Worm (Caenorhabditis elegans) whole organism, L1 larva: Measurements from ENCODE around the gene mrps-18C.
A peak's percentile ranks its signal among the peaks of the same experiment; 100 is the strongest.

Experiments used
- C04F5.9 ChIP-seq: sonication (generic microtip); optimal IDR thresholded peaks from 2 replicates; lab custom pipeline; 2016; ENCODE audit warnings: missing genetic modification characterization, missing compliant biosample characterization
- Y116A8C.19 ChIP-seq: sonication (generic microtip); optimal IDR thresholded peaks from 2 replicates; lab custom pipeline; 2016; ENCODE audit warnings: missing compliant biosample characterization, missing genetic modification characterization, borderline replicate concordance
- ceh-63 ChIP-seq: fragments of 200-800 bp; sonication (Bioruptor generic); optimal IDR thresholded peaks from 2 replicates; lab custom pipeline; 2018; ENCODE audit warnings: mild to moderate bottlenecking, missing genetic modification characterization, missing compliant biosample characterization
- ceh-82 ChIP-seq, 3 experiments: fragments of 150-350 bp in 1 of 3; sonication (generic microtip) in 2 of 3; optimal IDR thresholded peaks; 2 replicates each; lab custom pipeline; 2014 to 2017; ENCODE audit warnings: missing biosample characterization in 3 of 3, missing genetic modification characterization in 3 of 3
- ceh-88 ChIP-seq: fragments of 200-800 bp; sonication (Bioruptor generic); IDR thresholded peaks from 2 replicates; pipeline ENCODE4 v1.3.6; 2022; ENCODE audit warnings: missing genetic modification characterization, missing compliant biosample characterization
- ceh-90 ChIP-seq: sonication (generic microtip); optimal IDR thresholded peaks from 2 replicates; lab custom pipeline; 2016; ENCODE audit warnings: missing genetic modification characterization, missing compliant biosample characterization
- dpl-1 ChIP-seq, 3 experiments: fragments of 150-350 bp in 2 of 3; sonication (generic microtip) in 1 of 3; optimal IDR thresholded peaks; 2 replicates each; lab custom pipeline; 2014 to 2017; ENCODE audit warnings: missing biosample characterization in 3 of 3, missing genetic modification characterization in 3 of 3, missing genetic modification reagents in 3 of 3
- dsc-1 ChIP-seq: sonication (generic microtip); optimal IDR thresholded peaks from 2 replicates; lab custom pipeline; 2016; ENCODE audit warnings: mild to moderate bottlenecking, missing genetic modification characterization, missing compliant biosample characterization
- efl-3 ChIP-seq: fragments of 200-800 bp; sonication (Bioruptor generic); optimal IDR thresholded peaks from 2 replicates; lab custom pipeline; 2018; ENCODE audit warnings: mild to moderate bottlenecking, missing genetic modification characterization, missing compliant biosample characterization
- egl-27 ChIP-seq, 2 experiments: fragments of 150-350 bp in 1 of 2; sonication (generic microtip); optimal IDR thresholded peaks; 3 replicates each; lab custom pipeline; 2017 to 2018; ENCODE audit warnings: missing biosample characterization in 2 of 2, missing genetic modification characterization in 2 of 2, missing genetic modification reagents in 2 of 2
- fkh-4 ChIP-seq: sonication (generic microtip); optimal IDR thresholded peaks from 2 replicates; lab custom pipeline; 2016; ENCODE audit warnings: missing compliant biosample characterization, missing genetic modification characterization, borderline replicate concordance
- fos-1 ChIP-seq: fragments of 150-350 bp; optimal IDR thresholded peaks from 2 replicates; lab custom pipeline; 2014; ENCODE audit warnings: missing biosample characterization, missing genetic modification characterization
- hpl-2 ChIP-seq: fragments of 150-350 bp; optimal IDR thresholded peaks from 2 replicates; lab custom pipeline; 2014; ENCODE audit warnings: missing biosample characterization, missing genetic modification reagents, missing genetic modification characterization
- irx-1 ChIP-seq: sonication (generic microtip); optimal IDR thresholded peaks from 2 replicates; lab custom pipeline; 2016; ENCODE audit warnings: missing genetic modification characterization, missing compliant biosample characterization
- isw-1 ChIP-seq: fragments of 200-800 bp; sonication (Bioruptor generic); IDR thresholded peaks from 2 replicates; pipeline ENCODE4 v1.3.6; 2022; ENCODE audit warnings: missing genetic modification characterization, missing compliant biosample characterization
- jun-1 ChIP-seq: fragments of 150-350 bp; optimal IDR thresholded peaks from 2 replicates; lab custom pipeline; 2014; ENCODE audit warnings: missing biosample characterization, missing genetic modification reagents, missing genetic modification characterization
- lin-13 ChIP-seq: fragments of 150-350 bp; optimal IDR thresholded peaks from 2 replicates; lab custom pipeline; 2014; ENCODE audit warnings: missing biosample characterization, missing genetic modification reagents, missing genetic modification characterization
- lin-14 ChIP-seq: fragments of 200-800 bp; sonication (Bioruptor generic); optimal IDR thresholded peaks from 2 replicates; lab custom pipeline; 2018; ENCODE audit warnings: mild to moderate bottlenecking, missing genetic modification characterization, moderate library complexity, missing compliant biosample characterization
- lin-15B ChIP-seq: fragments of 150-350 bp; sonication (generic microtip); optimal IDR thresholded peaks from 3 replicates; lab custom pipeline; 2014; ENCODE audit warnings: missing biosample characterization, missing genetic modification characterization
- lin-35 ChIP-seq, 2 experiments: fragments of 150-350 bp; optimal IDR thresholded peaks; 2 replicates each; lab custom pipeline; 2014; ENCODE audit warnings: missing biosample characterization in 2 of 2, missing genetic modification characterization in 2 of 2, missing genetic modification reagents in 2 of 2
- lin-39 ChIP-seq: fragments of 150-350 bp; optimal IDR thresholded peaks from 2 replicates; lab custom pipeline; 2014; ENCODE audit warnings: missing biosample characterization, missing genetic modification reagents, missing genetic modification characterization
- lsy-2 ChIP-seq, 2 experiments: fragments of 150-350 bp; optimal IDR thresholded peaks; 2 replicates each; lab custom pipeline; 2014; ENCODE audit warnings: missing biosample characterization in 2 of 2, missing genetic modification characterization in 2 of 2
- mdl-1 ChIP-seq, 2 experiments: fragments of 150-350 bp; optimal IDR thresholded peaks; 2 replicates each; lab custom pipeline; 2014 to 2017; ENCODE audit warnings: missing biosample characterization in 2 of 2, missing genetic modification characterization in 2 of 2, inconsistent platforms in 1 of 2
- mep-1 ChIP-seq: fragments of 150-350 bp; optimal IDR thresholded peaks from 2 replicates; lab custom pipeline; 2014; ENCODE audit warnings: missing biosample characterization, missing genetic modification characterization
- nhr-12 ChIP-seq: sonication (generic microtip); optimal IDR thresholded peaks from 2 replicates; lab custom pipeline; 2017; ENCODE audit warnings: missing biosample characterization, missing genetic modification characterization
- nhr-20 ChIP-seq: sonication (generic microtip); optimal IDR thresholded peaks from 2 replicates; lab custom pipeline; 2016; ENCODE audit warnings: mild to moderate bottlenecking, missing genetic modification characterization, missing compliant biosample characterization
- nhr-237 ChIP-seq: fragments of 150-350 bp; optimal IDR thresholded peaks from 2 replicates; lab custom pipeline; 2014; ENCODE audit warnings: missing biosample characterization, missing genetic modification characterization
- nhr-47 ChIP-seq: sonication (generic microtip); optimal IDR thresholded peaks from 2 replicates; lab custom pipeline; 2016; ENCODE audit warnings: mild to moderate bottlenecking, missing genetic modification characterization, moderate library complexity, missing compliant biosample characterization
- nhr-71 ChIP-seq: sonication (generic microtip); optimal IDR thresholded peaks from 2 replicates; lab custom pipeline; 2016; ENCODE audit warnings: mild to moderate bottlenecking, missing genetic modification characterization, moderate library complexity, missing compliant biosample characterization
- nhr-76 ChIP-seq: sonication (generic microtip); optimal IDR thresholded peaks from 2 replicates; lab custom pipeline; 2017; ENCODE audit warnings: missing biosample characterization, missing genetic modification characterization
- nhr-84 ChIP-seq: sonication (generic microtip); optimal IDR thresholded peaks from 2 replicates; lab custom pipeline; 2017; ENCODE audit warnings: missing biosample characterization, missing genetic modification characterization
- nhr-90 ChIP-seq: sonication (generic microtip); optimal IDR thresholded peaks from 2 replicates; lab custom pipeline; 2016; ENCODE audit warnings: mild to moderate bottlenecking, missing genetic modification characterization, missing compliant biosample characterization; ENCODE audit not compliant: poor library complexity
- pag-3 ChIP-seq: sonication (generic microtip); optimal IDR thresholded peaks from 2 replicates; lab custom pipeline; 2017; ENCODE audit warnings: missing genetic modification characterization, mild to moderate bottlenecking, missing compliant biosample characterization, antibody characterized with exemption, borderline replicate concordance; ENCODE audit not compliant: insufficient read depth
- skn-1 ChIP-seq: fragments of 150-350 bp; optimal IDR thresholded peaks from 2 replicates; lab custom pipeline; 2014; ENCODE audit warnings: missing biosample characterization, missing genetic modification characterization
- sptf-1 ChIP-seq: fragments of 150-350 bp; optimal IDR thresholded peaks from 2 replicates; lab custom pipeline; 2014; ENCODE audit warnings: missing biosample characterization, missing genetic modification characterization
- sup-37 ChIP-seq: fragments of 200-800 bp; sonication (Bioruptor generic); optimal IDR thresholded peaks from 2 replicates; lab custom pipeline; 2018; ENCODE audit warnings: mild to moderate bottlenecking, missing genetic modification characterization, missing compliant biosample characterization
- swsn-7 ChIP-seq: sonication (generic microtip); optimal IDR thresholded peaks from 2 replicates; lab custom pipeline; 2016; ENCODE audit warnings: missing genetic modification characterization, missing compliant biosample characterization
- tbx-2 ChIP-seq: sonication (generic microtip); optimal IDR thresholded peaks from 2 replicates; lab custom pipeline; 2016; ENCODE audit warnings: missing genetic modification characterization, missing compliant biosample characterization
- tlp-1 ChIP-seq: fragments of 150-350 bp; optimal IDR thresholded peaks from 2 replicates; lab custom pipeline; 2014; ENCODE audit warnings: missing biosample characterization, missing genetic modification characterization
- unc-62 ChIP-seq: fragments of 150-350 bp; optimal IDR thresholded peaks from 2 replicates; lab custom pipeline; 2014; ENCODE audit warnings: missing biosample characterization, missing genetic modification reagents, missing genetic modification characterization
- unc-86 ChIP-seq: sonication (generic microtip); optimal IDR thresholded peaks from 2 replicates; lab custom pipeline; 2016; ENCODE audit warnings: missing genetic modification characterization, missing compliant biosample characterization
- unc-98 ChIP-seq: fragments of 200-800 bp; sonication (Bioruptor generic); IDR thresholded peaks from 2 replicates; pipeline ENCODE4 v1.3.6; 2022; ENCODE audit warnings: missing genetic modification characterization, missing compliant biosample characterization
- xbp-1 ChIP-seq: sonication (generic microtip); optimal IDR thresholded peaks from 2 replicates; lab custom pipeline; 2016; ENCODE audit warnings: missing genetic modification characterization, missing compliant biosample characterization
- zag-1 ChIP-seq: fragments of 150-350 bp; optimal IDR thresholded peaks from 2 replicates; lab custom pipeline; 2014; ENCODE audit warnings: missing biosample characterization, missing genetic modification characterization
- zip-4 ChIP-seq: fragments of 200-800 bp; sonication (Bioruptor generic); optimal IDR thresholded peaks from 2 replicates; lab custom pipeline; 2018; ENCODE audit warnings: mild to moderate bottlenecking, missing genetic modification characterization, moderate library complexity, missing compliant biosample characterization
- ztf-11 ChIP-seq, 2 experiments: sonication (generic microtip); optimal IDR thresholded peaks; 2 replicates each; lab custom pipeline; 2016 to 2017; ENCODE audit warnings: missing genetic modification characterization in 2 of 2, missing biosample characterization in 1 of 2, missing compliant biosample characterization in 1 of 2
- ztf-4 ChIP-seq: fragments of 150-350 bp; optimal IDR thresholded peaks from 2 replicates; lab custom pipeline; 2014; ENCODE audit warnings: missing biosample characterization, missing genetic modification characterization

mrps-18C gene

ce11 chrIII:4950345-4950744, 15.0 kb downstream of the mrps-18C start (continued):
- no peak for TF ChIP-seq efl-3
- no peak for TF ChIP-seq hpl-2 (GFP tag; lab: Kevin White, UChicago)
- TF ChIP-seq tbx-2 (tag; lab: Kevin White, UChicago), result peak; percentile 32
- no peak for TF ChIP-seq ztf-11 (tag; optimal IDR thresholded peaks at IDR 0.05; lab: Kevin White, UChicago)
- no peak for TF ChIP-seq irx-1 (tag; lab: Kevin White, UChicago)
- peak; percentile 89 for TF ChIP-seq lin-14 (GFP tag; lab: Kevin White, UChicago)
- no peak for TF ChIP-seq tlp-1 (tag; lab: Kevin White, UChicago)
- no peak for TF ChIP-seq nhr-12
- TF ChIP-seq mep-1, result peak; percentile 43
- no peak for TF ChIP-seq pag-3
- no peak for TF ChIP-seq C04F5.9
- no peak for TF ChIP-seq fos-1 (tag; lab: Kevin White, UChicago)
- no peak for TF ChIP-seq ztf-4 (tag; lab: Kevin White, UChicago)
- no peak for TF ChIP-seq nhr-90 (tag; lab: Kevin White, UChicago)
- TF ChIP-seq unc-98 (GFP tag; lab: Robert Waterston, UW), result no peak
- TF ChIP-seq ceh-63 (GFP tag; lab: Kevin White, UChicago), result no peak
- TF ChIP-seq lin-15B, result no peak
- no peak for TF ChIP-seq jun-1 (tag; lab: Kevin White, UChicago)
- TF ChIP-seq isw-1, result peak; percentile 29
- peak in 2 of 3 experiments; percentile 22 to 47 for TF ChIP-seq ceh-82 (tag; optimal IDR thresholded peaks at IDR 0.05; lab: Kevin White, UChicago)
- peak; percentile 36 to 56 for TF ChIP-seq lin-35 (GFP tag; optimal IDR thresholded peaks at IDR 0.05; lab: Kevin White, UChicago)
- TF ChIP-seq nhr-71 (tag; lab: Kevin White, UChicago), result peak; percentile 63
- TF ChIP-seq nhr-76 (tag; lab: Kevin White, UChicago), result no peak
- TF ChIP-seq Y116A8C.19, result no peak
- TF ChIP-seq sup-37, result no peak
- TF ChIP-seq lsy-2 (tag; optimal IDR thresholded peaks at IDR 0.05; lab: Kevin White, UChicago), result peak; percentile 25 to 57
- TF ChIP-seq ceh-88, result no peak
- TF ChIP-seq mdl-1 (tag; optimal IDR thresholded peaks at IDR 0.05; lab: Kevin White, UChicago), result peak in 1 of 2 experiments; percentile 19
- TF ChIP-seq nhr-84, result no peak
- TF ChIP-seq lin-13 (GFP tag; lab: Kevin White, UChicago), result no peak
- peak; percentile 5 to 34 (median 31) for TF ChIP-seq dpl-1 (GFP tag; optimal IDR thresholded peaks at IDR 0.05; lab: Kevin White, UChicago)
- no peak for TF ChIP-seq unc-62 (GFP tag; lab: Kevin White, UChicago)
- peak; percentile 44 for TF ChIP-seq swsn-7 (tag; lab: Kevin White, UChicago)
- no peak for TF ChIP-seq egl-27 (tag; optimal IDR thresholded peaks at IDR 0.05; lab: Kevin White, UChicago)
- TF ChIP-seq nhr-237 (tag; lab: Kevin White, UChicago), result no peak
- no peak for TF ChIP-seq fkh-4
- no peak for TF ChIP-seq skn-1 (tag; lab: Kevin White, UChicago)
- no peak for TF ChIP-seq sptf-1 (tag; lab: Kevin White, UChicago)
- no peak for TF ChIP-seq lin-39 (tag; lab: Kevin White, UChicago)
- no peak for TF ChIP-seq dsc-1
- TF ChIP-seq xbp-1 (tag; lab: Kevin White, UChicago), result peak; percentile 16
- no peak for TF ChIP-seq zag-1 (tag; lab: Kevin White, UChicago)
- no peak for TF ChIP-seq ceh-90 (tag; lab: Kevin White, UChicago)
- peak; percentile 47 for TF ChIP-seq nhr-47 (tag; lab: Kevin White, UChicago)
- peak; percentile 49 for TF ChIP-seq unc-86 (tag; lab: Kevin White, UChicago)
- TF ChIP-seq zip-4, result no peak
- peak; percentile 27 for TF ChIP-seq nhr-20 (tag; lab: Kevin White, UChicago)
